Worm (Caenorhabditis elegans) whole organism, midembryonic: ENCODE results near the gene aldo-1.

Experiments used
- T22C8.4 ChIP-seq: fragments of 200-800 bp; sonication (Bioruptor generic); IDR thresholded peaks from 2 replicates; pipeline ENCODE4 v1.3.6; 2022; ENCODE audit warnings: missing genetic modification characterization, missing compliant biosample characterization
- cog-1 ChIP-seq: sonication (generic microtip); optimal IDR thresholded peaks from 2 replicates; lab custom pipeline; 2016; ENCODE audit warnings: missing genetic modification characterization, missing compliant biosample characterization
- flt-1 ChIP-seq: fragments of 200-800 bp; sonication (Bioruptor generic); IDR thresholded peaks from 2 replicates; pipeline ENCODE4 v1.3.6; 2022; ENCODE audit warnings: missing genetic modification characterization, missing compliant biosample characterization
- klf-2 ChIP-seq: fragments of 200-800 bp; sonication (Bioruptor generic); conservative IDR thresholded peaks from 2 replicates; pipeline ENCODE4 v1.3.6; 2022; ENCODE audit warnings: missing genetic modification reagents, missing genetic modification characterization, missing compliant biosample characterization
- med-1 ChIP-seq: sonication (generic microtip); optimal IDR thresholded peaks from 2 replicates; lab custom pipeline; 2017; ENCODE audit warnings: missing genetic modification characterization, mild to moderate bottlenecking, missing compliant biosample characterization, antibody characterized with exemption, missing genetic modification reagents; ENCODE audit not compliant: insufficient read depth
- ref-1 ChIP-seq: fragments of 200-800 bp; sonication (Bioruptor generic); conservative IDR thresholded peaks from 2 replicates; pipeline ENCODE4 v1.3.6; 2022; ENCODE audit warnings: missing genetic modification reagents, missing genetic modification characterization, missing compliant biosample characterization
- tab-1 ChIP-seq: fragments of 200-800 bp; sonication (Bioruptor generic); IDR thresholded peaks from 2 replicates; pipeline ENCODE4 v1.3.6; 2022; ENCODE audit warnings: missing genetic modification characterization, missing compliant biosample characterization
- ztf-29 ChIP-seq: fragments of 200-800 bp; sonication (Bioruptor generic); IDR thresholded peaks from 2 replicates; pipeline ENCODE4 v1.3.6; 2022; ENCODE audit warnings: missing genetic modification reagents, missing genetic modification characterization, missing compliant biosample characterization

DNA sequence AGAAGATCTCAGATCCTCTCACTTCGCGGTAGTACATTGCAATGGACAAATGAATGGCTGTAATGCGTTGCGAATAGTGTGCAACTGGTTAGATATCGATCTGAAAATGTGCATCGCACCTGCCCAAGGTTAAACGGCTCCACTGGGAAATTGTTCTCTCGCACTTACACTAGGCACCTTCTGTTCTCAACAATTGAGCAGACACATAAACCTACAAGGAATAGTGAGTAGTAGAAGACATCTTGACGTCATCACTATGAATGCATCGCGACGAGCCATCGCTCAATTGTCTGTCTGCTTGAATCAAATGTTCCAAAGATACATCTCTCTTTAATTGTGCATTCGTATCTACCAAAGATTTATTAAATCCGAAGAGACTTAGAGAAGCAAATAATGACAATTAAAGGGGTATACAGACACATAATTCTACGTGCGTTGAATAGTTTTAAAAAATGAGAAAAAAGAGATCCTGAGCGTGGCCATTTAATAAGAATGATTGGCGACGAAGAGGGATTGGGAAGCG, 1.7 kb downstream of the aldo-1 start, which contains the start of gene T05D4.2:
- TF ChIP-seq med-1 (no peak), T22C8.4 (GFP tag; lab: Robert Waterston, UW) (no peak), klf-2 (no peak), ref-1 (no peak), ztf-29 (no peak), flt-1 (GFP tag; lab: Robert Waterston, UW) (no peak), tab-1 (GFP tag; lab: Robert Waterston, UW) (no peak), cog-1 (no peak)
